Fruit fly (Drosophila melanogaster): ENCODE measurements around the gene CG5026.
A peak's percentile ranks its signal among the peaks of the same experiment; 100 is the strongest.

Gene CG5026

dm6 chr3L:8950955-8951354 lies 17.4 kb upstream of the CG5026 start (continued):
- TF ChIP-seq CG12659 (GFP tag; optimal IDR thresholded peaks at IDR 0.05) (peak; percentile 47), B-H2 (GFP tag; optimal IDR thresholded peaks at IDR 0.05) (no peak), gcm2 (GFP tag; optimal IDR thresholded peaks at IDR 0.05) (no peak), Xrp1 (GFP tag; IDR thresholded peaks at IDR 0.05) (0 out of 2 replicates have a peak, but pooled peaks have one; percentile 18), Dbx (GFP tag; IDR thresholded peaks at IDR 0.05) (no peak), dysf (GFP tag; IDR thresholded peaks at IDR 0.05) (peak; percentile 61; the same call in 2 of the 3 replicates), CG1529 (GFP tag; optimal IDR thresholded peaks at IDR 0.05) (peak; percentile 15), HLH3B (GFP tag; IDR thresholded peaks at IDR 0.05) (peak; percentile 45; the same call in 1 of the 2 replicates), CG13424 (tag; optimal IDR thresholded peaks at IDR 0.05) (peak; percentile 71), lola (GFP tag; optimal IDR thresholded peaks at IDR 0.05) (peak in 1 of 3 experiments; percentile 50), grau (tag; optimal IDR thresholded peaks at IDR 0.05) (peak; percentile 70), eyg (GFP tag; optimal IDR thresholded peaks at IDR 0.05) (no peak), hb (GFP tag; IDR thresholded peaks at IDR 0.05; ENCODE audit: partially characterized antibody) (no peak), Gsc (GFP tag; IDR thresholded peaks at IDR 0.05) (no peak), klu (GFP tag; IDR thresholded peaks at IDR 0.05) (no peak), ara (GFP tag; IDR thresholded peaks at IDR 0.05) (0 out of 2 replicates have a peak, but pooled peaks have one; percentile 28), Sox102F (GFP tag; optimal IDR thresholded peaks at IDR 0.05) (peak; percentile 78), D19A (tag; optimal IDR thresholded peaks at IDR 0.05) (peak; percentile 67), Sox100B (GFP tag; optimal IDR thresholded peaks at IDR 0.05) (peak; percentile 72), sob (GFP tag; IDR thresholded peaks at IDR 0.05) (no peak), tgo (GFP tag; IDR thresholded peaks at IDR 0.05) (peak; percentile 38; the same call in 1 of the 3 replicates), CG13123 (GFP tag; optimal IDR thresholded peaks at IDR 0.05) (no peak), slbo (GFP tag; IDR thresholded peaks at IDR 0.05) (peak; percentile 43), CG12942 (GFP tag; optimal IDR thresholded peaks at IDR 0.05) (peak; percentile 10), vvl (GFP tag; IDR thresholded peaks at IDR 0.05) (0 out of 2 replicates have a peak, but pooled peaks have one; percentile 52), CG7372 (GFP tag; IDR thresholded peaks at IDR 0.05) (no peak), CG8359 (GFP tag; optimal IDR thresholded peaks at IDR 0.05; ENCODE audit: borderline replicate concordance) (peak; percentile 45), sug (tag; optimal IDR thresholded peaks at IDR 0.05) (no peak), CG10462 (GFP tag; optimal IDR thresholded peaks at IDR 0.05) (peak; percentile 25), sd (tag; optimal IDR thresholded peaks at IDR 0.05) (peak; percentile 2), Ada2b (GFP tag; IDR thresholded peaks at IDR 0.05) (peak; percentile 29; the same call in 1 of the 2 replicates), stc (GFP tag; IDR thresholded peaks at IDR 0.05) (peak; percentile 41; the same call in 1 of the 2 replicates), CG15269 (tag; optimal IDR thresholded peaks at IDR 0.05) (peak; percentile 70), gsb-n (tag; optimal IDR thresholded peaks at IDR 0.05) (peak; percentile 31), dmrt99B (tag; optimal IDR thresholded peaks at IDR 0.05) (peak; percentile 78), ash1 (GFP tag; optimal IDR thresholded peaks at IDR 0.05) (no peak), CG10959 (GFP tag; IDR thresholded peaks at IDR 0.05) (no peak), CG15601 (tag; optimal IDR thresholded peaks at IDR 0.05) (peak; percentile 53), Six4 (GFP tag; optimal IDR thresholded peaks at IDR 0.05) (peak; percentile 12), CG16813 (GFP tag; IDR thresholded peaks at IDR 0.05; ENCODE audit: partially characterized antibody) (no peak), croc (GFP tag; conservative IDR thresholded peaks at IDR 0.05) (peak; percentile 25; the same call in 1 of the 3 replicates), Xbp1 (GFP tag; optimal IDR thresholded peaks at IDR 0.05) (peak; percentile 31), CG3838 (GFP tag; optimal IDR thresholded peaks at IDR 0.05) (no peak), CG9817 (tag; optimal IDR thresholded peaks at IDR 0.05) (peak; percentile 7), pfk (GFP tag; optimal IDR thresholded peaks at IDR 0.05) (no peak), YL-1 (GFP tag; optimal IDR thresholded peaks at IDR 0.05) (peak; percentile 1), Rfx (GFP tag; IDR thresholded peaks at IDR 0.05) (peak; percentile 20; the same call in 1 of the 2 replicates), Oli (tag; optimal IDR thresholded peaks at IDR 0.05) (peak; percentile 72), D (optimal IDR thresholded peaks at IDR 0.05) (no peak), D (GFP tag; optimal IDR thresholded peaks at IDR 0.05) (peak; percentile 33), CG4820 (GFP tag; optimal IDR thresholded peaks at IDR 0.05) (peak; percentile 2)
